Worm (Caenorhabditis elegans) whole organism, L4 larva: ENCODE results near the gene F22E5.23.

ENCODE experiments used
- ama-1 ChIP-seq: fragments of 150-350 bp; optimal IDR thresholded peaks from 2 replicates; lab custom pipeline; 2014; ENCODE audit warnings: inconsistent platforms, mixed read lengths
- ceh-28 ChIP-seq: fragments of 150-350 bp; optimal IDR thresholded peaks from 2 replicates; lab custom pipeline; 2014; ENCODE audit warnings: missing biosample characterization, missing genetic modification reagents, missing genetic modification characterization
- ces-1 ChIP-seq: fragments of 150-350 bp; sonication (generic microtip); optimal IDR thresholded peaks from 4 replicates; lab custom pipeline; 2014; ENCODE audit warnings: missing biosample characterization, missing genetic modification reagents, missing genetic modification characterization
- duxl-1 ChIP-seq: sonication (generic microtip); optimal IDR thresholded peaks from 2 replicates; lab custom pipeline; 2016; ENCODE audit warnings: mild to moderate bottlenecking, missing genetic modification characterization, moderate library complexity, missing compliant biosample characterization; ENCODE audit not compliant: poor library complexity
- egl-27 ChIP-seq: sonication (generic microtip); optimal IDR thresholded peaks from 3 replicates; lab custom pipeline; 2017; ENCODE audit warnings: missing biosample characterization, missing genetic modification reagents, missing genetic modification characterization
- fos-1 ChIP-seq: fragments of 150-350 bp; optimal IDR thresholded peaks from 2 replicates; lab custom pipeline; 2014; ENCODE audit warnings: missing biosample characterization, missing genetic modification characterization
- nhr-237 ChIP-seq: sonication (generic microtip); optimal IDR thresholded peaks from 2 replicates; lab custom pipeline; 2017; ENCODE audit warnings: missing biosample characterization, missing genetic modification characterization
- pha-4 ChIP-seq, 2 experiments: fragments of 150-350 bp in 1 of 2; fragments of 200-800 bp in 1 of 2; sonication (Bioruptor generic) in 1 of 2; IDR thresholded peaks in 1 of 2; optimal IDR thresholded peaks in 1 of 2; 2 replicates each; pipeline versions ENCODE4 v1.3.6 to Lab custom; 2014 to 2022; ENCODE audit warnings: missing genetic modification characterization in 2 of 2, missing genetic modification reagents in 2 of 2, missing biosample characterization in 1 of 2, missing compliant biosample characterization in 1 of 2

- TF ChIP-seq ceh-28 (tag; lab: Kevin White, UChicago) (no peak), ama-1 (lab: Kevin White, UChicago) (no peak), duxl-1 (tag; lab: Kevin White, UChicago) (no peak), nhr-237 (tag; lab: Kevin White, UChicago) (no peak), egl-27 (tag; lab: Kevin White, UChicago) (no peak), fos-1 (tag; lab: Kevin White, UChicago) (no peak), pha-4 (GFP tag; IDR thresholded peaks at IDR 0.05; lab: Robert Waterston, UW) (no peak), pha-4 (tag; optimal IDR thresholded peaks at IDR 0.05; lab: Kevin White, UChicago) (no peak), ces-1 (GFP tag; lab: Kevin White, UChicago) (no peak)
Observed at ce11 chrII:2644498-2644897, 3.4 kb downstream of the F22E5.23 start, which contains the start of gene F22E5.11.
